Worm (Caenorhabditis elegans) whole organism, late embryonic: ENCODE measurements around the gene lir-1.

Experiments used
- ahr-1 ChIP-seq: sonication (generic microtip); optimal IDR thresholded peaks from 2 replicates; lab custom pipeline; 2016; ENCODE audit warnings: missing genetic modification characterization, missing compliant biosample characterization
- ama-1 ChIP-seq: fragments of 150-350 bp; optimal IDR thresholded peaks from 2 replicates; lab custom pipeline; 2014
- ceh-18 ChIP-seq: sonication (generic microtip); optimal IDR thresholded peaks from 2 replicates; lab custom pipeline; 2016; ENCODE audit warnings: missing genetic modification characterization, missing compliant biosample characterization
- elt-2 ChIP-seq: sonication (generic microtip); optimal IDR thresholded peaks from 2 replicates; lab custom pipeline; 2016; ENCODE audit warnings: missing genetic modification reagents, missing genetic modification characterization, missing compliant biosample characterization
- fkh-10 ChIP-seq: fragments of 150-350 bp; optimal IDR thresholded peaks from 2 replicates; lab custom pipeline; 2014; ENCODE audit warnings: missing biosample characterization, missing genetic modification reagents, missing genetic modification characterization
- nhr-11 ChIP-seq: fragments of 150-350 bp; optimal IDR thresholded peaks from 2 replicates; lab custom pipeline; 2014; ENCODE audit warnings: missing biosample characterization, missing genetic modification characterization
- odd-2 ChIP-seq: sonication (generic microtip); optimal IDR thresholded peaks from 2 replicates; lab custom pipeline; 2017; ENCODE audit warnings: antibody characterized with exemption, mild to moderate bottlenecking, missing genetic modification characterization, missing compliant biosample characterization
- pqm-1 ChIP-seq: sonication (generic microtip); optimal IDR thresholded peaks from 2 replicates; lab custom pipeline; 2016; ENCODE audit warnings: missing genetic modification characterization, missing compliant biosample characterization
- rnt-1 ChIP-seq: sonication (generic microtip); optimal IDR thresholded peaks from 2 replicates; lab custom pipeline; 2016; ENCODE audit warnings: missing genetic modification characterization, missing compliant biosample characterization
- tbx-2 ChIP-seq: sonication (generic microtip); optimal IDR thresholded peaks from 2 replicates; lab custom pipeline; 2016; ENCODE audit warnings: missing genetic modification characterization, missing compliant biosample characterization
- unc-86 ChIP-seq: sonication (generic microtip); optimal IDR thresholded peaks from 2 replicates; lab custom pipeline; 2016; ENCODE audit warnings: missing genetic modification characterization, missing compliant biosample characterization

DNA sequence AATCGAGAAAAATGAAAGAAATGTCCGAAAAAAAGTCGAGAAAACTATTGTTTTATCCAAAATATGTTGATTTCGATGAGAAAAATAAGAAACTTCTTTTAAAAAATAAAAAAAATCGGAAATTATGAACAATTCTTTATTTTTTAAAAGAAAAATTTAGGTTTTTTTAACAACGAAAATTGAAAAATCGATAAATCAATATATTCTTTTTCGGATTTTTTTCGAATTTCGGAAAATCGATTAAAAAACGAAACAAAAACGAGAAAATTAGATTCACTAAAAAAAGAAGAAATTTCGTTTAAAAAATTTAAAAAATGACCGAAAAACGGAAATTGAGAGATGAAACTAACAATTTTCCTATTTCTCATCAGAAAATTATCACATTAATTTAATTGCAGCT, 1.8 kb upstream of the lir-1 start:
- no peak for TF ChIP-seq rnt-1 (tag; lab: Kevin White, UChicago)
- no peak for TF ChIP-seq elt-2 (tag; lab: Kevin White, UChicago)
- TF ChIP-seq odd-2 (tag; lab: Kevin White, UChicago), result no peak
- TF ChIP-seq nhr-11 (tag; lab: Kevin White, UChicago), result no peak
- TF ChIP-seq tbx-2 (tag; lab: Kevin White, UChicago), result no peak
- TF ChIP-seq ama-1 (lab: Kevin White, UChicago), result no peak
- TF ChIP-seq ahr-1 (tag; lab: Kevin White, UChicago), result no peak
- TF ChIP-seq unc-86 (tag; lab: Kevin White, UChicago), result no peak
- no peak for TF ChIP-seq ceh-18 (tag; lab: Kevin White, UChicago)
- TF ChIP-seq pqm-1 (tag; lab: Kevin White, UChicago), result no peak
- TF ChIP-seq fkh-10, result no peak
